Worm (Caenorhabditis elegans) whole organism, young adult: ENCODE results near the gene C15H7.4.

Experiments used
- B0261.1 ChIP-seq: sonication (generic microtip); optimal IDR thresholded peaks from 2 replicates; lab custom pipeline; 2016; ENCODE audit warnings: mild to moderate bottlenecking, missing genetic modification characterization, moderate library complexity, missing compliant biosample characterization
- C06A6.2 ChIP-seq: fragments of 200-800 bp; sonication (Bioruptor generic); conservative IDR thresholded peaks from 2 replicates; pipeline ENCODE4 v1.3.6; 2022; ENCODE audit warnings: missing genetic modification characterization, missing compliant biosample characterization
- C17E4.6 ChIP-seq: fragments of 200-800 bp; sonication (Bioruptor generic); IDR thresholded peaks from 2 replicates; pipeline ENCODE4 v1.3.6; 2022; ENCODE audit warnings: missing genetic modification reagents, missing genetic modification characterization, missing compliant biosample characterization
- F22D6.2 ChIP-seq: sonication (generic microtip); optimal IDR thresholded peaks from 2 replicates; lab custom pipeline; 2016; ENCODE audit warnings: mild to moderate bottlenecking, missing genetic modification characterization, missing compliant biosample characterization
- F33H1.4 ChIP-seq: fragments of 200-800 bp; sonication (Bioruptor generic); IDR thresholded peaks from 2 replicates; pipeline ENCODE4 v1.3.6; 2022; ENCODE audit warnings: missing genetic modification reagents, missing genetic modification characterization, missing compliant biosample characterization
- F49E8.2 ChIP-seq: sonication (generic microtip); optimal IDR thresholded peaks from 3 replicates; lab custom pipeline; 2017; ENCODE audit warnings: missing genetic modification characterization, mild to moderate bottlenecking, missing compliant biosample characterization, antibody characterized with exemption, moderate library complexity; ENCODE audit not compliant: insufficient read depth
- F57A8.1 ChIP-seq: fragments of 200-800 bp; sonication (Bioruptor generic); optimal IDR thresholded peaks from 2 replicates; lab custom pipeline; 2018; ENCODE audit warnings: mild to moderate bottlenecking, missing genetic modification characterization, moderate library complexity, missing compliant biosample characterization
- F57C9.4 ChIP-seq: sonication (generic microtip); optimal IDR thresholded peaks from 2 replicates; lab custom pipeline; 2017; ENCODE audit warnings: mild to moderate bottlenecking, missing genetic modification characterization, missing compliant biosample characterization
- K12H6.12 ChIP-seq: fragments of 200-800 bp; sonication (Bioruptor generic); optimal IDR thresholded peaks from 2 replicates; lab custom pipeline; 2018; ENCODE audit warnings: mild to moderate bottlenecking, missing genetic modification characterization, missing compliant biosample characterization
- Y67H2A.10 ChIP-seq: fragments of 200-800 bp; sonication (Bioruptor generic); conservative IDR thresholded peaks from 2 replicates; pipeline ENCODE4 v1.3.6; 2022; ENCODE audit warnings: missing genetic modification reagents, missing genetic modification characterization, missing compliant biosample characterization
- aptf-2 ChIP-seq: fragments of 200-800 bp; sonication (Bioruptor generic); conservative IDR thresholded peaks from 2 replicates; pipeline ENCODE4 v1.3.6; 2022; ENCODE audit warnings: missing genetic modification reagents, missing genetic modification characterization, missing compliant biosample characterization
- athp-1 ChIP-seq: sonication (generic microtip); optimal IDR thresholded peaks from 2 replicates; lab custom pipeline; 2017; ENCODE audit warnings: mild to moderate bottlenecking, missing genetic modification characterization, missing compliant biosample characterization
- attf-6 ChIP-seq: fragments of 200-800 bp; sonication (Bioruptor generic); IDR thresholded peaks from 2 replicates; pipeline ENCODE4 v1.3.6; 2022; ENCODE audit warnings: missing genetic modification reagents, missing genetic modification characterization, missing compliant biosample characterization
- bed-2 ChIP-seq: fragments of 200-800 bp; sonication (Bioruptor generic); IDR thresholded peaks from 2 replicates; pipeline ENCODE4 v1.3.6; 2022; ENCODE audit warnings: missing genetic modification reagents, missing genetic modification characterization, missing compliant biosample characterization
- cebp-1 ChIP-seq, 2 experiments: fragments of 200-800 bp in 1 of 2; sonication (Bioruptor generic) in 1 of 2; sonication (generic microtip) in 1 of 2; IDR thresholded peaks in 1 of 2; optimal IDR thresholded peaks in 1 of 2; 2 replicates each; pipeline versions ENCODE4 v1.3.6 to Lab custom; 2017 to 2022; ENCODE audit warnings: missing compliant biosample characterization in 2 of 2, missing genetic modification characterization in 2 of 2, mild to moderate bottlenecking in 1 of 2, missing genetic modification reagents in 1 of 2, moderate library complexity in 1 of 2
- ceh-100 ChIP-seq: fragments of 200-800 bp; sonication (Bioruptor generic); IDR thresholded peaks from 2 replicates; pipeline ENCODE4 v1.3.6; 2022; ENCODE audit warnings: missing genetic modification reagents, missing genetic modification characterization, missing compliant biosample characterization
- ceh-79 ChIP-seq: sonication (generic microtip); optimal IDR thresholded peaks from 2 replicates; lab custom pipeline; 2017; ENCODE audit warnings: mild to moderate bottlenecking, missing genetic modification characterization, missing compliant biosample characterization
- ceh-91 ChIP-seq: fragments of 200-800 bp; sonication (Bioruptor generic); IDR thresholded peaks from 2 replicates; pipeline ENCODE4 v1.3.6; 2022; ENCODE audit warnings: missing genetic modification reagents, missing genetic modification characterization, missing compliant biosample characterization
- chd-7 ChIP-seq: sonication (generic microtip); optimal IDR thresholded peaks from 2 replicates; lab custom pipeline; 2016; ENCODE audit warnings: mild to moderate bottlenecking, missing genetic modification characterization, moderate library complexity, missing compliant biosample characterization
- dox-1 ChIP-seq: fragments of 200-800 bp; sonication (Bioruptor generic); IDR thresholded peaks from 2 replicates; pipeline ENCODE4 v1.3.6; 2022; ENCODE audit warnings: missing genetic modification reagents, missing genetic modification characterization, missing compliant biosample characterization
- dpff-1 ChIP-seq: sonication (generic microtip); optimal IDR thresholded peaks from 2 replicates; lab custom pipeline; 2017; ENCODE audit warnings: mild to moderate bottlenecking, missing genetic modification characterization, missing compliant biosample characterization
- dpl-1 ChIP-seq: fragments of 150-350 bp; optimal IDR thresholded peaks from 2 replicates; lab custom pipeline; 2014; ENCODE audit warnings: missing biosample characterization, missing genetic modification reagents, missing genetic modification characterization
- efl-1 ChIP-seq: fragments of 150-350 bp; optimal IDR thresholded peaks from 2 replicates; lab custom pipeline; 2014; ENCODE audit warnings: missing biosample characterization, missing genetic modification reagents, missing genetic modification characterization
- egrh-3 ChIP-seq: fragments of 200-800 bp; sonication (Bioruptor generic); IDR thresholded peaks from 2 replicates; pipeline ENCODE4 v1.3.6; 2022; ENCODE audit warnings: missing genetic modification reagents, missing genetic modification characterization, missing compliant biosample characterization
- ekl-4 ChIP-seq: fragments of 200-800 bp; sonication (Bioruptor generic); IDR thresholded peaks from 2 replicates; pipeline ENCODE4 v1.3.6; 2022; ENCODE audit warnings: missing genetic modification reagents, missing genetic modification characterization, missing compliant biosample characterization
- gei-17 ChIP-seq: fragments of 200-800 bp; sonication (Bioruptor generic); optimal IDR thresholded peaks from 2 replicates; lab custom pipeline; 2018; ENCODE audit warnings: mild to moderate bottlenecking, missing genetic modification characterization, missing compliant biosample characterization
- hmg-1.2 ChIP-seq: fragments of 200-800 bp; sonication (Bioruptor generic); IDR thresholded peaks from 2 replicates; pipeline ENCODE4 v1.3.6; 2022; ENCODE audit warnings: missing genetic modification reagents, missing genetic modification characterization, missing compliant biosample characterization
- hrde-1 ChIP-seq: sonication (generic microtip); optimal IDR thresholded peaks from 2 replicates; lab custom pipeline; 2016; ENCODE audit warnings: missing genetic modification characterization, mild to moderate bottlenecking, missing compliant biosample characterization, moderate library complexity, missing genotype, missing genetic modification reagents, borderline replicate concordance
- let-526 ChIP-seq: fragments of 200-800 bp; sonication (Bioruptor generic); IDR thresholded peaks from 2 replicates; pipeline ENCODE4 v1.3.6; 2022; ENCODE audit warnings: missing genetic modification reagents, missing genetic modification characterization, missing compliant biosample characterization
- lin-26 ChIP-seq: fragments of 200-800 bp; sonication (Bioruptor generic); IDR thresholded peaks from 2 replicates; pipeline ENCODE4 v1.3.6; 2022; ENCODE audit warnings: missing genetic modification reagents, missing genetic modification characterization, missing compliant biosample characterization
- lin-40 ChIP-seq: sonication (generic microtip); optimal IDR thresholded peaks from 2 replicates; lab custom pipeline; 2016; ENCODE audit warnings: missing genetic modification characterization, mild to moderate bottlenecking, missing compliant biosample characterization, missing genotype, missing genetic modification reagents
- lin-54 ChIP-seq: fragments of 200-800 bp; sonication (Bioruptor generic); optimal IDR thresholded peaks from 2 replicates; lab custom pipeline; 2018; ENCODE audit warnings: mild to moderate bottlenecking, missing genetic modification characterization, missing compliant biosample characterization
- lir-1 ChIP-seq: fragments of 200-800 bp; sonication (Bioruptor generic); conservative IDR thresholded peaks from 2 replicates; pipeline ENCODE4 v1.3.6; 2022; ENCODE audit warnings: missing genetic modification reagents, missing genetic modification characterization, missing compliant biosample characterization
- lsy-27 ChIP-seq: sonication (generic microtip); optimal IDR thresholded peaks from 2 replicates; lab custom pipeline; 2017; ENCODE audit warnings: missing genetic modification characterization, mild to moderate bottlenecking, missing compliant biosample characterization, antibody characterized with exemption, missing genotype, borderline replicate concordance; ENCODE audit not compliant: insufficient read depth
- mel-28 ChIP-seq: sonication (generic microtip); optimal IDR thresholded peaks from 2 replicates; lab custom pipeline; 2016; ENCODE audit warnings: borderline replicate concordance, mild to moderate bottlenecking, missing genetic modification characterization, missing compliant biosample characterization
- nhr-80 ChIP-seq: sonication (generic microtip); optimal IDR thresholded peaks from 2 replicates; lab custom pipeline; 2016; ENCODE audit warnings: missing genetic modification characterization, missing compliant biosample characterization
- rcor-1 ChIP-seq: fragments of 200-800 bp; sonication (Bioruptor generic); IDR thresholded peaks from 2 replicates; pipeline ENCODE4 v1.3.6; 2022; ENCODE audit warnings: missing genetic modification reagents, missing genetic modification characterization, missing compliant biosample characterization
- rec-8 ChIP-seq, 2 experiments: sonication (generic microtip); optimal IDR thresholded peaks; 2 replicates each; lab custom pipeline; 2016; ENCODE audit warnings: mild to moderate bottlenecking in 2 of 2, missing genetic modification characterization in 2 of 2, missing genetic modification reagents in 2 of 2, missing genotype in 2 of 2, missing biosample characterization in 1 of 2, missing compliant biosample characterization in 1 of 2, moderate library complexity in 1 of 2
- snpc-1.1 ChIP-seq: sonication (generic microtip); optimal IDR thresholded peaks from 2 replicates; lab custom pipeline; 2017; ENCODE audit warnings: missing genetic modification characterization, mild to moderate bottlenecking, missing compliant biosample characterization, antibody characterized with exemption, moderate library complexity, missing genotype, missing genetic modification reagents; ENCODE audit not compliant: insufficient read depth
- tbx-9 ChIP-seq: sonication (generic microtip); optimal IDR thresholded peaks from 2 replicates; lab custom pipeline; 2016; ENCODE audit warnings: borderline replicate concordance, missing genetic modification characterization, inconsistent platforms, missing compliant biosample characterization
- tlf-1 ChIP-seq: fragments of 200-800 bp; sonication (Bioruptor generic); optimal IDR thresholded peaks from 2 replicates; lab custom pipeline; 2018; ENCODE audit warnings: mild to moderate bottlenecking, missing genetic modification characterization, missing compliant biosample characterization
- zfh-2 ChIP-seq: fragments of 200-800 bp; sonication (Bioruptor generic); conservative IDR thresholded peaks from 2 replicates; pipeline ENCODE4 v1.3.6; 2022; ENCODE audit warnings: missing genetic modification reagents, missing genetic modification characterization, missing compliant biosample characterization
- ztf-22 ChIP-seq: fragments of 200-800 bp; sonication (Bioruptor generic); optimal IDR thresholded peaks from 2 replicates; lab custom pipeline; 2018; ENCODE audit warnings: mild to moderate bottlenecking, missing genetic modification characterization, moderate library complexity, missing compliant biosample characterization
- ztf-25 ChIP-seq: fragments of 200-800 bp; sonication (Bioruptor generic); IDR thresholded peaks from 2 replicates; pipeline ENCODE4 v1.3.6; 2022; ENCODE audit warnings: missing genetic modification reagents, missing genetic modification characterization, missing compliant biosample characterization
- ztf-3 ChIP-seq: fragments of 200-800 bp; sonication (Bioruptor generic); optimal IDR thresholded peaks from 2 replicates; lab custom pipeline; 2018; ENCODE audit warnings: mild to moderate bottlenecking, missing genetic modification characterization, missing compliant biosample characterization
- ztf-6 ChIP-seq: fragments of 200-800 bp; sonication (Bioruptor generic); IDR thresholded peaks from 2 replicates; pipeline ENCODE4 v1.3.6; 2022; ENCODE audit warnings: missing genetic modification reagents, missing genetic modification characterization, missing compliant biosample characterization

Gene C15H7.4

DNA sequence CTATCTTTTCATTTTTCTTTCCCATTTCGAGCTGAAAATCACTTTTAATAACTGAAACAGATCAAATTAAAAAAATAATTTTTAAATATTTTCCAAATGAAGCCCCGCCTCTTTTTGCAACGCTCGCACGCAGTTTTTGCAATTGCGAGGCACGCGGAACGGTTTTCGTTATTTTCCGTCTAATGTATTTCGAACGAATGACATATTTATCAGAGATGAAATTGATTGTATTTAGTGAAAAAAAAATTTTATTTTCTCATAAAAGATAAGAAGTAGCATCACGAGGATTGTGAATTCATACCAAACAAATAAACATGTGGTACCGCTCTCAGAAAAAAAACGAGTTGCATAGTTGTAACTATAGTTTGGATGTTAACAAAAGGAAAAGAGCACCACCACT lies 25.8 kb downstream of the C15H7.4 start, which contains the start of gene rpac-19 (continued):
- TF ChIP-seq Y67H2A.10 (GFP tag; lab: Robert Waterston, UW) (peak; percentile 35; the same call in 1 of the 2 replicates), chd-7 (peak; percentile 61), lir-1 (GFP tag; lab: Robert Waterston, UW) (no peak), F33H1.4 (GFP tag; lab: Robert Waterston, UW) (peak; percentile 66), ceh-100 (GFP tag; lab: Robert Waterston, UW) (peak; percentile 51; the same call in 1 of the 2 replicates), ztf-25 (GFP tag; lab: Robert Waterston, UW) (0 out of 2 replicates have a peak, but pooled peaks have one; percentile 56), C06A6.2 (GFP tag; lab: Robert Waterston, UW) (peak; percentile 62; the same call in 1 of the 2 replicates), F22D6.2 (tag; lab: Kevin White, UChicago) (peak; percentile 38), K12H6.12 (tag; lab: Kevin White, UChicago) (peak; percentile 25), ceh-79 (tag; lab: Kevin White, UChicago) (peak; percentile 85), let-526 (GFP tag; lab: Robert Waterston, UW) (peak; percentile 53; the same call in 1 of the 2 replicates), B0261.1 (no peak), ztf-3 (GFP tag; lab: Kevin White, UChicago) (peak; percentile 20), ekl-4 (GFP tag; lab: Robert Waterston, UW) (peak; percentile 82), ztf-6 (GFP tag; lab: Robert Waterston, UW) (no peak), F57C9.4 (tag; lab: Kevin White, UChicago) (peak; percentile 2), tlf-1 (GFP tag; lab: Kevin White, UChicago) (peak; percentile 86), gei-17 (GFP tag; lab: Kevin White, UChicago) (peak; percentile 37), dox-1 (no peak), lin-54 (GFP tag; lab: Kevin White, UChicago) (peak; percentile 80), ztf-22 (GFP tag; lab: Kevin White, UChicago) (peak; percentile 34), aptf-2 (GFP tag; lab: Robert Waterston, UW) (0 out of 2 replicates have a peak, but pooled peaks have one; percentile 31), rec-8 (tag; optimal IDR thresholded peaks at IDR 0.05; lab: Kevin White, UChicago) (peak in 1 of 2 experiments; percentile 57), efl-1 (GFP tag; lab: Kevin White, UChicago) (peak; percentile 42), F49E8.2 (tag; lab: Kevin White, UChicago) (peak; percentile 44), hrde-1 (peak; percentile 79), lin-40 (tag; lab: Kevin White, UChicago) (peak; percentile 58), C17E4.6 (GFP tag; lab: Robert Waterston, UW) (peak; percentile 48; the same call in 1 of the 2 replicates), egrh-3 (GFP tag; lab: Robert Waterston, UW) (no peak), attf-6 (GFP tag; lab: Robert Waterston, UW) (peak; percentile 60), athp-1 (peak; percentile 83), tbx-9 (tag; lab: Kevin White, UChicago) (no peak), lin-26 (GFP tag; lab: Robert Waterston, UW) (0 out of 2 replicates have a peak, but pooled peaks have one; percentile 43), rcor-1 (peak; percentile 53; the same call in 1 of the 2 replicates), bed-2 (0 out of 2 replicates have a peak, but pooled peaks have one; percentile 52), dpl-1 (peak; percentile 10), dpff-1 (no peak), hmg-1.2 (peak; percentile 45), zfh-2 (no peak), ceh-91 (GFP tag; lab: Robert Waterston, UW) (no peak), nhr-80 (tag; lab: Kevin White, UChicago) (peak; percentile 62), mel-28 (peak; percentile 30), snpc-1.1 (tag; lab: Kevin White, UChicago) (peak; percentile 67), cebp-1 (GFP tag; IDR thresholded peaks at IDR 0.05; lab: Robert Waterston, UW) (0 out of 2 replicates have a peak, but pooled peaks have one; percentile 51), cebp-1 (tag; optimal IDR thresholded peaks at IDR 0.05; lab: Kevin White, UChicago) (peak; percentile 83), F57A8.1 (GFP tag; lab: Kevin White, UChicago) (no peak), lsy-27 (no peak)
